Worm (Caenorhabditis elegans) whole organism, midembryonic: Measurements from ENCODE around the gene C06B3.7.

Source experiments
- T22C8.4 ChIP-seq: fragments of 200-800 bp; sonication (Bioruptor generic); IDR thresholded peaks from 2 replicates; pipeline ENCODE4 v1.3.6; 2022; ENCODE audit warnings: missing genetic modification characterization, missing compliant biosample characterization
- cog-1 ChIP-seq: sonication (generic microtip); optimal IDR thresholded peaks from 2 replicates; lab custom pipeline; 2016; ENCODE audit warnings: missing genetic modification characterization, missing compliant biosample characterization
- flt-1 ChIP-seq: fragments of 200-800 bp; sonication (Bioruptor generic); IDR thresholded peaks from 2 replicates; pipeline ENCODE4 v1.3.6; 2022; ENCODE audit warnings: missing genetic modification characterization, missing compliant biosample characterization
- klf-2 ChIP-seq: fragments of 200-800 bp; sonication (Bioruptor generic); conservative IDR thresholded peaks from 2 replicates; pipeline ENCODE4 v1.3.6; 2022; ENCODE audit warnings: missing genetic modification reagents, missing genetic modification characterization, missing compliant biosample characterization
- med-1 ChIP-seq: sonication (generic microtip); optimal IDR thresholded peaks from 2 replicates; lab custom pipeline; 2017; ENCODE audit warnings: missing genetic modification characterization, mild to moderate bottlenecking, missing compliant biosample characterization, antibody characterized with exemption, missing genetic modification reagents; ENCODE audit not compliant: insufficient read depth
- ref-1 ChIP-seq: fragments of 200-800 bp; sonication (Bioruptor generic); conservative IDR thresholded peaks from 2 replicates; pipeline ENCODE4 v1.3.6; 2022; ENCODE audit warnings: missing genetic modification reagents, missing genetic modification characterization, missing compliant biosample characterization
- tab-1 ChIP-seq: fragments of 200-800 bp; sonication (Bioruptor generic); IDR thresholded peaks from 2 replicates; pipeline ENCODE4 v1.3.6; 2022; ENCODE audit warnings: missing genetic modification characterization, missing compliant biosample characterization
- ztf-23 ChIP-seq: fragments of 200-800 bp; sonication (Bioruptor generic); IDR thresholded peaks from 2 replicates; pipeline ENCODE4 v1.3.6; 2022; ENCODE audit warnings: missing genetic modification reagents, missing genetic modification characterization, missing compliant biosample characterization
- ztf-29 ChIP-seq: fragments of 200-800 bp; sonication (Bioruptor generic); IDR thresholded peaks from 2 replicates; pipeline ENCODE4 v1.3.6; 2022; ENCODE audit warnings: missing genetic modification reagents, missing genetic modification characterization, missing compliant biosample characterization

C06B3.7 gene

ce11 chrV:13904446-13904845 is 5.0 kb upstream of the C06B3.7 start, which contains the start of gene stdh-3:
TSS of gene stdh-3 (plus strand) at chrV:13904611.
- no peak for TF ChIP-seq flt-1 (GFP tag; lab: Robert Waterston, UW)
- TF ChIP-seq klf-2: no peak
- TF ChIP-seq ref-1 (GFP tag; lab: Robert Waterston, UW): no peak
- no peak for TF ChIP-seq med-1
- no peak for TF ChIP-seq ztf-23 (GFP tag; lab: Robert Waterston, UW)
- TF ChIP-seq cog-1 (tag; lab: Kevin White, UChicago): no peak
- no peak for TF ChIP-seq T22C8.4 (GFP tag; lab: Robert Waterston, UW)
- no peak for TF ChIP-seq tab-1 (GFP tag; lab: Robert Waterston, UW)
- TF ChIP-seq ztf-29: no peak

DNA sequence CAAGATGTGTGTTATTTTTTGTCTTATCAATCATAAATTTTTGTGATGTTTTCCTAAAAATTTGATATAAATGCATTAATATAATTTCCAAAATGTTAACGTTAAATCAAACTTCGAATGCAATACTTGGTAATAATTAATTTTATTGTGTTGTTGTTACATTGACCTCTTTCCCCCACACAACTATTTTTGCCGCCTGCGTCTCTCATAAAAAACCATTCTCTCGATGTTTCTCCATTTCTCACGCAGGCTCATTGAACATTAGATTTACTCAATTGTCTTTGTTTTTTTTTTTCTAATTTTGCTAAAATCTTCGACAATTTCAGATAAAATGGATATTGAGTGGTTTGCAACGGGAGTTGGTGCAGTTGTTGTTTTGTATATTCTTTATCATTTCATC is 3.3 kb upstream of the C06B3.7 start, which contains the start of gene stdh-1:
Gene stdh-1, plus strand, starts transcription at position 327 of the 400 bp plus-strand sequence.
- no peak for TF ChIP-seq tab-1 (GFP tag; lab: Robert Waterston, UW)
- peak; percentile 20 for TF ChIP-seq cog-1 (tag; lab: Kevin White, UChicago)

DNA sequence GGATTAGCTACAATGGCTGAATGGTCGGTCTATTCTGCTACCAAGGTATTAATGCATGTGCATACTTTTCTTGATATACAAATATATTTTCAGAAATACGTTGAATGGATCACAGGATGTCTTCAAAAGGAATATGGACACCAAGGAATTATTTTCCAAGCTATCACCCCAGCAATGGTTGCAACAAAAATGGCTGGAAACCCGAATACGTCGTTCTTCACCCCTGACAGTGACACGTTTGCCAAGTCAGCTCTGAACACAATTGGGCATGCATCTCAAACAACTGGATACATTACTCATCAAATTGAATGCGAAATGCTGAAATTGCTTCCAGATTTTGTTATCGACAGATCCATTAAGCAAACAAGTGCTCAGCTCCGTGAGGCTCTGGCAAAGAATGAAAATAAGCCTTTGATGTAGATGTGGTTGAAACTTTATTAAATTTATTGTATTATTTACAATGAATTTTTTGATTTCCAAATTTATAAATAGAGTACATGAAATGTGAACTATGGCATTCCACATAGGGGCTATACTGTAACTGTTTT is 1.9 kb upstream of the C06B3.7 start:
- TF ChIP-seq ztf-23 (GFP tag; lab: Robert Waterston, UW): no peak
- no peak for TF ChIP-seq T22C8.4 (GFP tag; lab: Robert Waterston, UW)
- TF ChIP-seq cog-1 (tag; lab: Kevin White, UChicago): no peak
- no peak for TF ChIP-seq ztf-29
- TF ChIP-seq tab-1 (GFP tag; lab: Robert Waterston, UW): no peak
- TF ChIP-seq ref-1 (GFP tag; lab: Robert Waterston, UW): no peak
- no peak for TF ChIP-seq flt-1 (GFP tag; lab: Robert Waterston, UW)
- TF ChIP-seq med-1: no peak
- TF ChIP-seq klf-2: no peak

ce11 chrV:13908120-13908915 is 1.2 kb upstream of the C06B3.7 start:
- TF ChIP-seq tab-1 (GFP tag; lab: Robert Waterston, UW): no peak
- no peak for TF ChIP-seq ztf-29
- no peak for TF ChIP-seq med-1
- no peak for TF ChIP-seq T22C8.4 (GFP tag; lab: Robert Waterston, UW)

ce11 chrV:13908916-13909176 is 640 bp upstream of the C06B3.7 start, which contains the start of gene C06B3.6:
TSS of gene C06B3.6 (minus strand) at chrV:13908967.
- TF ChIP-seq ztf-29: no peak
- no peak for TF ChIP-seq flt-1 (GFP tag; lab: Robert Waterston, UW)
- TF ChIP-seq med-1: no peak
- no peak for TF ChIP-seq T22C8.4 (GFP tag; lab: Robert Waterston, UW)
- no peak for TF ChIP-seq klf-2
- no peak for TF ChIP-seq ref-1 (GFP tag; lab: Robert Waterston, UW)
- no peak for TF ChIP-seq ztf-23 (GFP tag; lab: Robert Waterston, UW)
- no peak for TF ChIP-seq tab-1 (GFP tag; lab: Robert Waterston, UW)
- TF ChIP-seq cog-1 (tag; lab: Kevin White, UChicago): no peak

- TF ChIP-seq klf-2 (no peak), ztf-23 (GFP tag; lab: Robert Waterston, UW) (no peak), med-1 (no peak), ref-1 (GFP tag; lab: Robert Waterston, UW) (no peak), flt-1 (GFP tag; lab: Robert Waterston, UW) (no peak), T22C8.4 (GFP tag; lab: Robert Waterston, UW) (no peak)
These were observed 5.9 kb downstream of the C06B3.7 start, which contains the start of gene gcy-32 for ce11 chrV:13915390-13915789. TSS of gene gcy-32 (minus strand) at chrV:13915490.

ce11 chrV:13916196-13916595 is 6.7 kb downstream of the C06B3.7 start, which contains the start of gene str-252:
TSS of gene str-252 (plus strand) at chrV:13916496.
- TF ChIP-seq flt-1 (GFP tag; lab: Robert Waterston, UW) (no peak), klf-2 (no peak), med-1 (no peak), T22C8.4 (GFP tag; lab: Robert Waterston, UW) (no peak), tab-1 (GFP tag; lab: Robert Waterston, UW) (no peak), ztf-29 (no peak), ztf-23 (GFP tag; lab: Robert Waterston, UW) (no peak), ref-1 (GFP tag; lab: Robert Waterston, UW) (no peak), cog-1 (tag; lab: Kevin White, UChicago) (no peak)

DNA sequence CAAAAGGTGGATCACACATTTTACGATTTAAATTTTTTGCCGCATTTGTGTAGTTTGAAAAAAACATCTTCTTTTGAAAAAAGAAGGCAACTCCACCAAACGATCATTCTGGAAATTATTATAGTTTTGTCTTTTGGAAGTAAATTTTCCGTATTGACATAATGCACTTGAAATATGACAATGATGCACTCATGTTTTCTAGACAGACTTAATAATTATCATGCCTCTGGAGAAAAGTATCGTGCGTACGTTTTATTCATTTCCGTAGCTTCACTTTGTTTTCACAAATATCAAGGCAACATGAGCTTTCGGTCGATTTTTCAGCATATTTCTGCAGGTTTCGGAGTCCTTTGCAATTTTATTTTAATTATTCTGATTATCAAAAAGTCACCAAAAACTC is 8.9 kb downstream of the C06B3.7 start, which contains the start of gene str-250:
Gene str-250, plus strand, starts transcription at position 301 of the 400 bp plus-strand sequence.
- no peak for TF ChIP-seq klf-2
- no peak for TF ChIP-seq flt-1 (GFP tag; lab: Robert Waterston, UW)
- TF ChIP-seq tab-1 (GFP tag; lab: Robert Waterston, UW): no peak
- no peak for TF ChIP-seq ztf-23 (GFP tag; lab: Robert Waterston, UW)
- no peak for TF ChIP-seq ref-1 (GFP tag; lab: Robert Waterston, UW)
- no peak for TF ChIP-seq med-1
- TF ChIP-seq cog-1 (tag; lab: Kevin White, UChicago): no peak
- TF ChIP-seq T22C8.4 (GFP tag; lab: Robert Waterston, UW): no peak
- TF ChIP-seq ztf-29: no peak

DNA sequence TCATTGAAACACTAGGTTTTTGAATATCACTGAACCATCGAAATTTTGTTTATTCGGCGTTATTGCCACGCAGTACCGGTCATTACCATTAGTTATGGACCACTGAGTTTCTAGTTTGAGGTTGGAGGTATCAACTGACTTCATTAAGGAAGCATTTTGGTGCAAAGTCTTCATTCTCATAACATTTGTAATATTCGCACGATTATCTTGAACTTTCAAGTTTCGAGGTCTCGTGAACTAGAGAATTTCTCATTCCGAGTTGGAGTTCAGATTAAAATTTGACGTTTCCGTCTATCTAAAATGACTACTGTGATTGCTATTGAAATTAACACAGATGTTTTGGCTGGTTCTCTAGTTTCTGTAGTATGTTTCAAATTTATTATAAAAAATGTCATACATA is 11.2 kb downstream of the C06B3.7 start, which contains the start of gene srx-42:
Gene srx-42, plus strand, starts transcription at position 301 of the 400 bp plus-strand sequence.
- TF ChIP-seq T22C8.4 (GFP tag; lab: Robert Waterston, UW) (no peak), cog-1 (tag; lab: Kevin White, UChicago) (no peak), ztf-23 (GFP tag; lab: Robert Waterston, UW) (no peak), tab-1 (GFP tag; lab: Robert Waterston, UW) (no peak), med-1 (no peak), ztf-29 (no peak)

DNA sequence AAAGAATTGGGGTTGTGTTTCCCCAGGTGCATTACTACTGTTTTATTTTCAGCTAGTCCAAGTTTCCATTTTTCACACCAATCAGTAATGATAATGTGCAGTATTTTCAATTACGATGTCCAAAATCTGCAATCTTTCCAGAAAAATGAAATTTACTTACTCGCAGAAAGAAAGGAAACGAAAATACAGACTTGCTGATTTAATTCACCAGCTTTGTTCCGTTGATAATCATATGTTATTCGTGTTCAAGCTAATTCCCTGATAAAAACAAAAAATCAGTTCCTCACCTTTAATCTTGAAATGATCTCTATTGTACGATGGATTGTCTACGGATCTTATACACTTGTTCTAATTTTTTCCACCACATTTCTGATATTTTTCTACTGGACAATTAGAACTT is 14.4 kb downstream of the C06B3.7 start, which contains the start of gene srxa-11:
Gene srxa-11, plus strand, starts transcription at position 301 of the 400 bp plus-strand sequence.
- TF ChIP-seq klf-2: no peak
